Worm (Caenorhabditis elegans) whole organism, L4 larva: ENCODE data around the gene madd-3.

Source experiments
- T20F7.1 ChIP-seq: fragments of 200-800 bp; sonication (Bioruptor generic); optimal IDR thresholded peaks from 2 replicates; lab custom pipeline; 2018; ENCODE audit warnings: mild to moderate bottlenecking, missing genetic modification characterization, missing compliant biosample characterization
- aha-1 ChIP-seq: fragments of 150-350 bp; peaks from one replicate; lab custom pipeline; 2014; ENCODE audit warnings: missing biosample characterization, missing genetic modification characterization
- cey-2 ChIP-seq: sonication (generic microtip); optimal IDR thresholded peaks from 3 replicates; lab custom pipeline; 2017; ENCODE audit warnings: missing genetic modification characterization, mild to moderate bottlenecking, missing compliant biosample characterization, antibody characterized with exemption, borderline replicate concordance; ENCODE audit not compliant: insufficient read depth
- duxl-1 ChIP-seq: sonication (generic microtip); optimal IDR thresholded peaks from 2 replicates; lab custom pipeline; 2016; ENCODE audit warnings: mild to moderate bottlenecking, missing genetic modification characterization, moderate library complexity, missing compliant biosample characterization; ENCODE audit not compliant: poor library complexity
- dve-1 ChIP-seq: sonication (generic microtip); optimal IDR thresholded peaks from 2 replicates; lab custom pipeline; 2017; ENCODE audit warnings: antibody characterized with exemption, mild to moderate bottlenecking, missing genetic modification characterization, missing compliant biosample characterization; ENCODE audit not compliant: insufficient read depth
- egl-27 ChIP-seq: sonication (generic microtip); optimal IDR thresholded peaks from 3 replicates; lab custom pipeline; 2017; ENCODE audit warnings: missing biosample characterization, missing genetic modification reagents, missing genetic modification characterization
- fkh-10 ChIP-seq: fragments of 150-350 bp; optimal IDR thresholded peaks from 2 replicates; lab custom pipeline; 2014; ENCODE audit warnings: missing biosample characterization, missing genetic modification reagents, missing genetic modification characterization
- fos-1 ChIP-seq: fragments of 150-350 bp; optimal IDR thresholded peaks from 2 replicates; lab custom pipeline; 2014; ENCODE audit warnings: missing biosample characterization, missing genetic modification characterization
- hlh-30 ChIP-seq: sonication (generic microtip); optimal IDR thresholded peaks from 2 replicates; lab custom pipeline; 2017; ENCODE audit warnings: antibody characterized with exemption, mild to moderate bottlenecking, missing genetic modification characterization, missing compliant biosample characterization; ENCODE audit not compliant: insufficient read depth
- hmg-1.1 ChIP-seq: fragments of 200-800 bp; sonication (Bioruptor generic); IDR thresholded peaks from 2 replicates; pipeline ENCODE4 v1.3.6; 2022; ENCODE audit warnings: missing genetic modification reagents, missing genetic modification characterization, missing compliant biosample characterization
- lim-7 ChIP-seq: fragments of 200-800 bp; sonication (Bioruptor generic); IDR thresholded peaks from 2 replicates; pipeline ENCODE4 v1.3.6; 2022; ENCODE audit warnings: missing genetic modification characterization, missing compliant biosample characterization
- lin-15B ChIP-seq: fragments of 150-350 bp; sonication (generic microtip); optimal IDR thresholded peaks from 3 replicates; lab custom pipeline; 2014; ENCODE audit warnings: missing biosample characterization, missing genetic modification characterization
- lin-39 ChIP-seq: fragments of 150-350 bp; optimal IDR thresholded peaks from 2 replicates; lab custom pipeline; 2014; ENCODE audit warnings: missing biosample characterization, missing genetic modification reagents, missing genetic modification characterization
- lir-3 ChIP-seq: sonication (generic microtip); optimal IDR thresholded peaks from 2 replicates; lab custom pipeline; 2016; ENCODE audit warnings: mild to moderate bottlenecking, missing genetic modification characterization, missing compliant biosample characterization
- mes-2 ChIP-seq: sonication (generic microtip); optimal IDR thresholded peaks from 2 replicates; lab custom pipeline; 2016; ENCODE audit warnings: missing genotype, mild to moderate bottlenecking, missing genetic modification characterization, missing compliant biosample characterization; ENCODE audit not compliant: poor library complexity, severe bottlenecking
- mxl-3 ChIP-seq: fragments of 200-800 bp; sonication (Bioruptor generic); optimal IDR thresholded peaks from 2 replicates; lab custom pipeline; 2018; ENCODE audit warnings: mild to moderate bottlenecking, missing genetic modification characterization, missing compliant biosample characterization
- nhr-11 ChIP-seq: fragments of 150-350 bp; optimal IDR thresholded peaks from 2 replicates; lab custom pipeline; 2014; ENCODE audit warnings: missing biosample characterization, missing genetic modification characterization
- nhr-28 ChIP-seq: fragments of 150-350 bp; optimal IDR thresholded peaks from 2 replicates; lab custom pipeline; 2014; ENCODE audit warnings: missing biosample characterization, missing genetic modification characterization
- nhr-41 ChIP-seq: fragments of 200-800 bp; sonication (Bioruptor generic); IDR thresholded peaks from 2 replicates; pipeline ENCODE4 v1.3.6; 2022; ENCODE audit warnings: missing genetic modification reagents, missing genetic modification characterization, missing compliant biosample characterization
- nhr-48 ChIP-seq: sonication (generic microtip); optimal IDR thresholded peaks from 2 replicates; lab custom pipeline; 2016; ENCODE audit warnings: mild to moderate bottlenecking, missing genetic modification characterization, missing compliant biosample characterization
- pqm-1 ChIP-seq: sonication (generic microtip); optimal IDR thresholded peaks from 2 replicates; lab custom pipeline; 2017; ENCODE audit warnings: missing biosample characterization, missing genetic modification characterization
- rbr-2 ChIP-seq: sonication (generic microtip); optimal IDR thresholded peaks from 2 replicates; lab custom pipeline; 2016; ENCODE audit warnings: missing genotype, missing genetic modification characterization, missing compliant biosample characterization
- snpc-1.2 ChIP-seq: fragments of 200-800 bp; sonication (Bioruptor generic); IDR thresholded peaks from 2 replicates; pipeline ENCODE4 v1.3.6; 2022; ENCODE audit warnings: missing genetic modification reagents, missing genetic modification characterization, missing compliant biosample characterization
- snpc-4 ChIP-seq: fragments of 150-350 bp; optimal IDR thresholded peaks from 2 replicates; lab custom pipeline; 2014; ENCODE audit warnings: missing biosample characterization, missing genetic modification characterization
- spr-1 ChIP-seq: sonication (generic microtip); optimal IDR thresholded peaks from 2 replicates; lab custom pipeline; 2016; ENCODE audit warnings: mild to moderate bottlenecking, missing genetic modification characterization, missing compliant biosample characterization
- tag-97 ChIP-seq: fragments of 200-800 bp; sonication (Bioruptor generic); IDR thresholded peaks from 2 replicates; pipeline ENCODE4 v1.3.6; 2022; ENCODE audit warnings: missing genetic modification characterization, missing compliant biosample characterization
- zag-1 ChIP-seq: fragments of 150-350 bp; optimal IDR thresholded peaks from 2 replicates; lab custom pipeline; 2014; ENCODE audit warnings: missing biosample characterization, missing genetic modification characterization
- ztf-7 ChIP-seq: fragments of 150-350 bp; optimal IDR thresholded peaks from 2 replicates; lab custom pipeline; 2014; ENCODE audit warnings: missing biosample characterization, missing genetic modification characterization

Gene madd-3

ce11 chrX:14329348-14329747, 32.9 kb upstream of the madd-3 start:
- no peak for TF ChIP-seq tag-97 (GFP tag; lab: Robert Waterston, UW)
- TF ChIP-seq pqm-1 (tag; lab: Kevin White, UChicago), result no peak
- no peak for TF ChIP-seq lir-3 (tag; lab: Kevin White, UChicago)
- no peak for TF ChIP-seq T20F7.1 (GFP tag; lab: Kevin White, UChicago)
- TF ChIP-seq hmg-1.1, result no peak
- TF ChIP-seq lin-15B (tag; lab: Kevin White, UChicago), result no peak
- TF ChIP-seq, all 104 proteins: peak for 0

- no peak for TF ChIP-seq lim-7
- TF ChIP-seq aha-1 (tag; lab: Kevin White, UChicago), result peak; percentile 60
These were observed 30.9 kb upstream of the madd-3 start, which contains the start of gene C11H1.7 for ce11 chrX:14327398-14327797. C11H1.7 (plus strand) TSS chrX:14327409.

- TF ChIP-seq aha-1 (tag; lab: Kevin White, UChicago) (peak; percentile 93), nhr-41 (GFP tag; lab: Robert Waterston, UW) (no peak)
These were observed 30.1 kb upstream of the madd-3 start for ce11 chrX:14326578-14326977.

- TF ChIP-seq aha-1 (tag; lab: Kevin White, UChicago), result peak; percentile 77
- TF ChIP-seq mes-2 (tag; lab: Kevin White, UChicago), result peak; percentile 13
- peak; percentile 59 for TF ChIP-seq snpc-4
- TF ChIP-seq ztf-7, result no peak
- TF ChIP-seq lin-39, result no peak
- TF ChIP-seq spr-1 (tag; lab: Kevin White, UChicago), result no peak
- peak; percentile 75 for TF ChIP-seq snpc-1.2 (GFP tag; lab: Robert Waterston, UW)
- TF ChIP-seq, all 104 proteins: peak for 4
These were observed 27.8 kb upstream of the madd-3 start for ce11 chrX:14324289-14324688.

ce11 chrX:14322793-14323192, 26.3 kb upstream of the madd-3 start:
- TF ChIP-seq nhr-11 (tag; lab: Kevin White, UChicago), result no peak
- TF ChIP-seq nhr-48 (tag; lab: Kevin White, UChicago), result no peak
- peak; percentile 28 for TF ChIP-seq nhr-28 (tag; lab: Kevin White, UChicago)
- TF ChIP-seq fos-1 (tag; lab: Kevin White, UChicago), result no peak

ce11 chrX:14320298-14320697, 23.8 kb upstream of the madd-3 start, which contains the start of gene C11H1.9:
C11H1.9 (minus strand) TSS chrX:14320398.
- TF ChIP-seq lin-15B (tag; lab: Kevin White, UChicago) (no peak), egl-27 (no peak), aha-1 (tag; lab: Kevin White, UChicago) (peak; percentile 39), mxl-3 (GFP tag; lab: Kevin White, UChicago) (no peak), zag-1 (tag; lab: Kevin White, UChicago) (no peak)
- TF ChIP-seq, all 104 proteins: peak for 1

ce11 chrX:14316132-14316531, 19.7 kb upstream of the madd-3 start:
- TF ChIP-seq fkh-10 (GFP tag; lab: Kevin White, UChicago) (peak; percentile 24), rbr-2 (no peak), duxl-1 (tag; lab: Kevin White, UChicago) (no peak)
- TF ChIP-seq, all 104 proteins: peak for 1

- TF ChIP-seq hlh-30 (tag; lab: Kevin White, UChicago), result peak; percentile 3
- peak; percentile 62 for TF ChIP-seq nhr-28 (tag; lab: Kevin White, UChicago)
- peak; percentile 21 for TF ChIP-seq dve-1 (tag; lab: Kevin White, UChicago)
- no peak for TF ChIP-seq cey-2 (tag; lab: Kevin White, UChicago)
- TF ChIP-seq, all 104 proteins: peak for 3
These were observed 17.2 kb upstream of the madd-3 start, which contains the start of gene prx-1 for ce11 chrX:14313627-14314026. prx-1 (plus strand) TSS chrX:14313927.
